Worm (Caenorhabditis elegans): ENCODE measurements around the gene pho-10.

pho-10 gene

ce11 chrII:9868698-9869097, 51.7 kb downstream of the pho-10 start, which contains the start of gene old-1:
Gene old-1, minus strand, starts transcription at chrII:9868747.
- TF ChIP-seq nfya-1 (tag; optimal IDR thresholded peaks at IDR 0.05) (peak; percentile 65), pha-2 (tag; optimal IDR thresholded peaks at IDR 0.05) (no peak)

- TF ChIP-seq nhr-11 (tag; optimal IDR thresholded peaks at IDR 0.05) = no peak
- TF ChIP-seq unc-3 (GFP tag; conservative IDR thresholded peaks at IDR 0.05) = no peak
- no peak for TF ChIP-seq unc-3 (tag; optimal IDR thresholded peaks at IDR 0.05)
- TF ChIP-seq F13H6.1 (tag; optimal IDR thresholded peaks at IDR 0.05) = no peak
- TF ChIP-seq ceh-48 (tag; optimal IDR thresholded peaks at IDR 0.05) = no peak
- no peak for TF ChIP-seq sox-4 (tag; optimal IDR thresholded peaks at IDR 0.05)
- TF ChIP-seq fkh-10 (GFP tag; optimal IDR thresholded peaks at IDR 0.05) = no peak
- no peak for TF ChIP-seq ttx-3 (tag; optimal IDR thresholded peaks at IDR 0.05)
- TF ChIP-seq dve-1 (tag; optimal IDR thresholded peaks at IDR 0.05) = no peak
Observed at ce11 chrII:9868207-9868606, 52.2 kb downstream of the pho-10 start.
